Worm (Caenorhabditis elegans): ENCODE measurements around the gene F20C5.5.

- TF ChIP-seq ceh-82 (tag; optimal IDR thresholded peaks at IDR 0.05) (no peak), zag-1 (tag; optimal IDR thresholded peaks at IDR 0.05) (no peak), elt-1 (tag; optimal IDR thresholded peaks at IDR 0.05) (no peak), nhr-25 (tag; optimal IDR thresholded peaks at IDR 0.05) (no peak), lin-11 (tag; optimal IDR thresholded peaks at IDR 0.05) (no peak), lin-13 (GFP tag; optimal IDR thresholded peaks at IDR 0.05) (no peak), alr-1 (tag; optimal IDR thresholded peaks at IDR 0.05) (no peak), nhr-12 (tag; optimal IDR thresholded peaks at IDR 0.05) (no peak), ZK546.5 (tag; optimal IDR thresholded peaks at IDR 0.05) (no peak)
Observed at ce11 chrIV:8817639-8818038, 48.2 kb upstream of the F20C5.5 start, which contains the start of gene T28C6.10.
